Worm (Caenorhabditis elegans) whole organism, midembryonic: ENCODE measurements around the gene ugt-20.

ENCODE experiments used
- flt-1 ChIP-seq: fragments of 200-800 bp; sonication (Bioruptor generic); IDR thresholded peaks from 2 replicates; pipeline ENCODE4 v1.3.6; 2022; ENCODE audit warnings: missing genetic modification characterization, missing compliant biosample characterization
- klf-2 ChIP-seq: fragments of 200-800 bp; sonication (Bioruptor generic); conservative IDR thresholded peaks from 2 replicates; pipeline ENCODE4 v1.3.6; 2022; ENCODE audit warnings: missing genetic modification reagents, missing genetic modification characterization, missing compliant biosample characterization
- ztf-23 ChIP-seq: fragments of 200-800 bp; sonication (Bioruptor generic); IDR thresholded peaks from 2 replicates; pipeline ENCODE4 v1.3.6; 2022; ENCODE audit warnings: missing genetic modification reagents, missing genetic modification characterization, missing compliant biosample characterization

DNA sequence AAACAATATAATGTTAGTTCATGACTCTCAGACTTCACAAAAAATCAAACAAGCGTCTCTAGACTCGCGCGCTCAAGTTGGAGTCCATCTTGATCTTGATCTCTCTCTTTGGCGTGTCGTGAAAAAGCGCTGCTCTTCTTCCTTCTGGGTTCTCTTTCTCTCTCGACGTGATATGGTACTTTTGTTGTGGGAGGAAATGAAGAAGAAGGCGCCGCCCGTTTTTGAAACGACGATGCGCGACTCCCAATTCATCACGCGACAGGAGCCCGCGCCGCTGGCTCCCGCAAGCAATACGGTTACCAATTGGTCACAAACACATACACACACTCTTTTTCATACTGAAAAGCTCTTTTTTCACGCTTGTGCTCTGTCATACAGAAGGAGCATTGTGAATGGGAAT is 47.0 kb upstream of the ugt-20 start:
- no peak for TF ChIP-seq ztf-23 (GFP tag; lab: Robert Waterston, UW)
- TF ChIP-seq flt-1 (GFP tag; lab: Robert Waterston, UW) = no peak
- TF ChIP-seq klf-2 (GFP tag; lab: Robert Waterston, UW) = no peak
